Fruit fly (Drosophila melanogaster) whole organism, embryonic: Measurements from ENCODE around the gene Paris.

Source experiments
- CG15479 ChIP-seq: fragments of 200-800 bp; sonication (Bioruptor generic); optimal IDR thresholded peaks from 3 replicates; lab custom pipeline; 2019; ENCODE audit warnings: missing biosample characterization, mild to moderate bottlenecking, missing genetic modification characterization, moderate library complexity
- CG18476 ChIP-seq: fragments of 200-800 bp; sonication (Bioruptor generic); optimal IDR thresholded peaks from 2 replicates; lab custom pipeline; 2016; ENCODE audit warnings: missing biosample characterization, mild to moderate bottlenecking, missing genetic modification characterization
- CG2120 ChIP-seq: fragments of 200-800 bp; sonication (Bioruptor generic); optimal IDR thresholded peaks from 3 replicates; lab custom pipeline; 2016; ENCODE audit warnings: missing biosample characterization, missing genetic modification characterization
- CG30020 ChIP-seq: fragments of 200-800 bp; optimal IDR thresholded peaks from 2 replicates; lab custom pipeline; 2019; ENCODE audit warnings: missing biosample characterization, mild to moderate bottlenecking, missing genetic modification characterization, moderate library complexity
- ftz-f1 ChIP-seq: fragments of 200-800 bp; sonication (Bioruptor generic); optimal IDR thresholded peaks from 2 replicates; lab custom pipeline; 2016; ENCODE audit warnings: missing biosample characterization, missing genetic modification characterization

DNA sequence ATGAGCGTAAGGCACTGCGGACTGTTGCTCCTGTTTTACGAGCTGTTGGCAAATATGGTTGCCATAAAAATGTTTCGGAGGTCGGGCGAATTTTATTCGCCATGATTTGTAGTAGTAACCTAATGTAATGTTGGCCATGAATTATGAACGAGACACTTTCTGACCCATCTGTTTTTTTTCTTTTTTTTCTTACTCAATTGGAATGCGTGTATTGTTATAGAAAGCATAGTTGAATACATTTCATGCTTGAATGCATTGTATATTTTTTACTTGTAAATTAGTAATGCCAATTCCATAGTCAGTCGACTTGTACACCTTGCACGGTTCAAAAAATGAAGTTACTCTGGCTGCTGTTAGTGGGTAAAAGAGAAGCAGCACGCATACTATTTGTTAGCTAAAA lies 25.9 kb upstream of the Paris start, which contains the start of gene CG43056:
- TF ChIP-seq CG15479 (GFP tag; lab: Kevin White, UChicago): no peak
- TF ChIP-seq CG18476 (GFP tag; lab: Kevin White, UChicago): no peak
- no peak for TF ChIP-seq ftz-f1
- TF ChIP-seq CG30020 (tag; lab: Kevin White, UChicago): no peak
- no peak for TF ChIP-seq CG2120
